Worm (Caenorhabditis elegans): ENCODE results near the gene tofu-1.

DNA sequence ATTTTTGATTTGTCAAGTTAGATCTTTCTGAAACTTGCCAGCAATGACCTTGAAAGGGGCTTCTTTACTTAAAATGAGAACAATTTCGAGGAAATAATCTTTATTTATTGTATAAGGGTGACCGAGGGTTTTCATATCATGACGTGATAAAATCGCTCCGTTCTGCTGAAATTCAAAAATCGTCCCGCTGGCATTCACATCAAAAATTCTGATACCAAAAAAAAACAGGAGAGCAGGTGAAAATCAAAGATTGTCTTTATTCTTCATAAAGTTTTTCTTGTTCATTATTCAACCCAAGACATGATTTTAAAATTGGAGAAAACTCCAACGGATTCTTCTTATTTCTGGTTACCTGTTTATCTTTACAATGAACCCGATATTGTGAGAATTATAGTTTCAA lies 36.9 kb upstream of the tofu-1 start, which contains the start of gene sre-28:
- TF ChIP-seq nhr-12 (tag; optimal IDR thresholded peaks at IDR 0.05) (no peak), ama-1 (optimal IDR thresholded peaks at IDR 0.05) (no peak), nhr-237 (tag; optimal IDR thresholded peaks at IDR 0.05) (no peak), tbx-2 (tag; optimal IDR thresholded peaks at IDR 0.05) (no peak), hpl-2 (GFP tag; optimal IDR thresholded peaks at IDR 0.05) (no peak), fkh-10 (GFP tag; optimal IDR thresholded peaks at IDR 0.05) (no peak)

All from whole organism, L1 larva.